Worm (Caenorhabditis elegans) whole organism, L2 larva: ENCODE results near the gene T11F9.10.

Experiments
- ceh-82 ChIP-seq: fragments of 150-350 bp; optimal IDR thresholded peaks from 2 replicates; lab custom pipeline; 2014; ENCODE audit warnings: missing biosample characterization, missing genetic modification characterization
- dmd-4 ChIP-seq: sonication (generic microtip); optimal IDR thresholded peaks from 2 replicates; lab custom pipeline; 2017; ENCODE audit warnings: missing biosample characterization, missing genetic modification characterization

DNA sequence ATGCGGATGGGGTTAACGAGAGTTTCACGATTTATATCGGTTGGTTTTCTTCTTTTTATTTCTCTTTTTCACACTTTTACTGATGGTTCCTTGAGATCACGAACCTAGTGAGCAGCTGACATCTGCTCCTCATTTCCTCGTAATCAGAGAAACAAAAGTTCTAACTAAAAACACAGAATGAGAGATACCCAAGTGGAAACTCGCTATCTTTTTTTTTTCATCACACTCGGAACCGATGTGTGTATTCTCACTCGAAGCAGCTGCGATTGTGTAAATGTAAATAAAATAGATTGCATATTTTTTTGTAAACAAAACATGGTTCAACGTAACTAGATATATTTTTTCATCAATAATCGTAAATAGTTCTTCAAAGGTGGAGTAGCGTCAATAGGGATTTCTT lies 19.6 kb downstream of the T11F9.10 start:
- TF ChIP-seq ceh-82 (tag; lab: Kevin White, UChicago) (no peak), dmd-4 (tag; lab: Kevin White, UChicago) (no peak)
